Fruit fly (Drosophila melanogaster) whole organism, prepupa: ENCODE data around the gene scpr-C.

Experiments used
- CG10631 ChIP-seq: fragments of 200-800 bp; sonication (Bioruptor generic); optimal IDR thresholded peaks from 2 replicates; lab custom pipeline; 2016; ENCODE audit warnings: missing biosample characterization, missing genetic modification characterization
- CG11294 ChIP-seq: fragments of 200-800 bp; sonication (Bioruptor generic); IDR thresholded peaks from 2 replicates; pipeline ENCODE4 v1.3.6; 2022; ENCODE audit warnings: missing biosample characterization, missing genetic modification characterization
- CG11902 ChIP-seq: fragments of 200-800 bp; sonication (Bioruptor generic); optimal IDR thresholded peaks from 3 replicates; lab custom pipeline; 2016; ENCODE audit warnings: missing biosample characterization, missing genetic modification characterization
- CG15336 ChIP-seq: fragments of 200-800 bp; sonication (Bioruptor generic); IDR thresholded peaks from 2 replicates; pipeline ENCODE4 v1.3.6; 2022; ENCODE audit warnings: missing biosample characterization, missing genetic modification characterization
- CG1621 ChIP-seq: fragments of 200-800 bp; sonication (Bioruptor generic); optimal IDR thresholded peaks from 3 replicates; lab custom pipeline; 2018; ENCODE audit warnings: missing biosample characterization, mild to moderate bottlenecking, missing genetic modification characterization
- CG31627 ChIP-seq: fragments of 200-800 bp; sonication (Bioruptor generic); optimal IDR thresholded peaks from 3 replicates; lab custom pipeline; 2016; ENCODE audit warnings: missing biosample characterization, missing genetic modification characterization
- CG32006 ChIP-seq: fragments of 200-800 bp; sonication (Bioruptor generic); optimal IDR thresholded peaks from 3 replicates; lab custom pipeline; 2017; ENCODE audit warnings: missing biosample characterization, mild to moderate bottlenecking, missing genetic modification characterization
- CG3919 ChIP-seq: fragments of 200-800 bp; sonication (Bioruptor generic); optimal IDR thresholded peaks from 3 replicates; lab custom pipeline; 2016; ENCODE audit warnings: missing biosample characterization, missing genetic modification characterization
- CG4318 ChIP-seq: fragments of 200-800 bp; sonication (Bioruptor generic); optimal IDR thresholded peaks from 3 replicates; lab custom pipeline; 2017; ENCODE audit warnings: missing biosample characterization, mild to moderate bottlenecking, missing genetic modification characterization
- CG6163 ChIP-seq: fragments of 200-800 bp; sonication (Bioruptor generic); IDR thresholded peaks from 3 replicates; pipeline ENCODE4 v1.3.6; 2022; ENCODE audit warnings: missing biosample characterization, missing genetic modification characterization
- CG6276 ChIP-seq: fragments of 200-800 bp; sonication (Bioruptor generic); optimal IDR thresholded peaks from 2 replicates; lab custom pipeline; 2017; ENCODE audit warnings: missing biosample characterization, mild to moderate bottlenecking, missing genetic modification characterization
- CG6854 ChIP-seq: fragments of 200-800 bp; sonication (Bioruptor generic); optimal IDR thresholded peaks from 2 replicates; lab custom pipeline; 2017; ENCODE audit warnings: missing biosample characterization, mild to moderate bottlenecking, missing genetic modification characterization
- CG7368 ChIP-seq: fragments of 200-800 bp; sonication (Bioruptor generic); optimal IDR thresholded peaks from 3 replicates; lab custom pipeline; 2016; ENCODE audit warnings: missing biosample characterization, missing genetic modification characterization
- CG8319 ChIP-seq: fragments of 200-800 bp; sonication (Bioruptor generic); optimal IDR thresholded peaks from 3 replicates; lab custom pipeline; 2016; ENCODE audit warnings: missing biosample characterization, missing genetic modification characterization
- CG9139 ChIP-seq: fragments of 200-800 bp; sonication (Bioruptor generic); optimal IDR thresholded peaks from 3 replicates; lab custom pipeline; 2017; ENCODE audit warnings: missing biosample characterization, mild to moderate bottlenecking, missing genetic modification characterization
- Eip75B ChIP-seq: fragments of 200-800 bp; sonication (Bioruptor generic); optimal IDR thresholded peaks from 3 replicates; lab custom pipeline; 2016; ENCODE audit warnings: missing biosample characterization, missing genetic modification characterization
- Eip78C ChIP-seq: fragments of 200-800 bp; sonication (Bioruptor generic); peaks from one replicate; lab custom pipeline; 2016; ENCODE audit warnings: missing biosample characterization, missing genetic modification characterization
- Eip93F ChIP-seq: fragments of 200-800 bp; sonication (Bioruptor generic); optimal IDR thresholded peaks from 2 replicates; lab custom pipeline; 2016; ENCODE audit warnings: missing biosample characterization, mild to moderate bottlenecking, missing genetic modification characterization
- Ets96B ChIP-seq: fragments of 200-800 bp; optimal IDR thresholded peaks from 2 replicates; lab custom pipeline; 2019; ENCODE audit warnings: missing biosample characterization, mild to moderate bottlenecking, missing genetic modification characterization, moderate library complexity
- Gug ChIP-seq: fragments of 200-800 bp; sonication (Bioruptor generic); IDR thresholded peaks from 2 replicates; pipeline ENCODE4 v1.3.6; 2022; ENCODE audit warnings: missing biosample characterization, missing genetic modification characterization
- Hr38 ChIP-seq: sonication (Bioruptor generic); optimal IDR thresholded peaks from 2 replicates; lab custom pipeline; 2016; ENCODE audit warnings: missing biosample characterization, missing genetic modification characterization
- Hr39 ChIP-seq: fragments of 200-800 bp; sonication (Bioruptor generic); optimal IDR thresholded peaks from 2 replicates; lab custom pipeline; 2016; ENCODE audit warnings: missing biosample characterization, missing genetic modification characterization
- Hr4 ChIP-seq: fragments of 200-800 bp; sonication (Bioruptor generic); optimal IDR thresholded peaks from 3 replicates; lab custom pipeline; 2016; ENCODE audit warnings: missing biosample characterization, missing genetic modification characterization
- Met ChIP-seq: fragments of 200-800 bp; sonication (Bioruptor generic); optimal IDR thresholded peaks from 3 replicates; lab custom pipeline; 2016; ENCODE audit warnings: missing biosample characterization, missing genetic modification characterization
- OdsH ChIP-seq: fragments of 200-800 bp; sonication (Bioruptor generic); optimal IDR thresholded peaks from 3 replicates; lab custom pipeline; 2016; ENCODE audit warnings: missing biosample characterization, missing genetic modification characterization
- Sox102F ChIP-seq: fragments of 200-800 bp; sonication (Bioruptor generic); optimal IDR thresholded peaks from 2 replicates; lab custom pipeline; 2016; ENCODE audit warnings: missing biosample characterization, mild to moderate bottlenecking, missing genetic modification characterization
- Sox14 ChIP-seq: fragments of 200-800 bp; sonication (Bioruptor generic); optimal IDR thresholded peaks from 3 replicates; lab custom pipeline; 2016; ENCODE audit warnings: missing biosample characterization, missing genetic modification characterization
- Sox15 ChIP-seq: fragments of 200-800 bp; sonication (Bioruptor generic); optimal IDR thresholded peaks from 3 replicates; lab custom pipeline; 2016; ENCODE audit warnings: missing biosample characterization, missing genetic modification characterization
- cyc ChIP-seq: fragments of 200-800 bp; sonication (Bioruptor generic); optimal IDR thresholded peaks from 3 replicates; lab custom pipeline; 2016; ENCODE audit warnings: missing biosample characterization, missing genetic modification characterization
- dac ChIP-seq: fragments of 200-800 bp; sonication (Bioruptor generic); optimal IDR thresholded peaks from 2 replicates; lab custom pipeline; 2017; ENCODE audit warnings: missing biosample characterization, mild to moderate bottlenecking, missing genetic modification characterization
- dsx ChIP-seq: fragments of 200-800 bp; optimal IDR thresholded peaks from 3 replicates; lab custom pipeline; 2019; ENCODE audit warnings: missing biosample characterization, mild to moderate bottlenecking, missing genetic modification characterization, moderate library complexity; ENCODE audit not compliant: poor library complexity, severe bottlenecking
- eg ChIP-seq: fragments of 200-800 bp; sonication (Bioruptor generic); IDR thresholded peaks from 3 replicates; pipeline ENCODE4 v1.3.6; 2022; ENCODE audit warnings: missing biosample characterization, missing genetic modification characterization
- esn ChIP-seq: fragments of 200-800 bp; sonication (Bioruptor generic); optimal IDR thresholded peaks from 2 replicates; lab custom pipeline; 2016; ENCODE audit warnings: missing biosample characterization, mild to moderate bottlenecking, missing genetic modification characterization, moderate library complexity
- fd59A ChIP-seq: fragments of 200-800 bp; sonication (Bioruptor generic); optimal IDR thresholded peaks from 2 replicates; lab custom pipeline; 2017; ENCODE audit warnings: missing biosample characterization, mild to moderate bottlenecking, missing genetic modification characterization, missing genetic modification reagents
- fd85E ChIP-seq: fragments of 200-800 bp; sonication (Bioruptor generic); optimal IDR thresholded peaks from 3 replicates; lab custom pipeline; 2016; ENCODE audit warnings: missing biosample characterization, missing genetic modification characterization
- fkh ChIP-seq: fragments of 200-800 bp; sonication (Bioruptor generic); optimal IDR thresholded peaks from 3 replicates; lab custom pipeline; 2017; ENCODE audit warnings: missing biosample characterization, mild to moderate bottlenecking, missing genetic modification characterization, moderate library complexity
- lz ChIP-seq: fragments of 200-800 bp; sonication (Bioruptor generic); optimal IDR thresholded peaks from 3 replicates; lab custom pipeline; 2016; ENCODE audit warnings: missing biosample characterization, missing genetic modification characterization
- pdm3 ChIP-seq: fragments of 200-800 bp; sonication (Bioruptor generic); optimal IDR thresholded peaks from 3 replicates; lab custom pipeline; 2016; ENCODE audit warnings: missing biosample characterization, missing genetic modification characterization
- salr ChIP-seq, 2 experiments: fragments of 200-800 bp; sonication (Bioruptor generic); optimal IDR thresholded peaks; 3 replicates each; lab custom pipeline; 2016 to 2018; ENCODE audit warnings: missing biosample characterization in 2 of 2, missing genetic modification characterization in 2 of 2, mild to moderate bottlenecking in 1 of 2
- spab ChIP-seq: fragments of 200-800 bp; sonication (Bioruptor generic); optimal IDR thresholded peaks from 2 replicates; lab custom pipeline; 2017; ENCODE audit warnings: missing biosample characterization, mild to moderate bottlenecking, missing genetic modification characterization, missing genetic modification reagents
- ss ChIP-seq, 2 experiments: fragments of 200-800 bp; sonication (Bioruptor generic); optimal IDR thresholded peaks; 2 replicates in 1 of 2; 3 replicates in 1 of 2; lab custom pipeline; 2017 to 2018; ENCODE audit warnings: mild to moderate bottlenecking in 2 of 2, missing biosample characterization in 2 of 2, missing genetic modification characterization in 2 of 2, moderate library complexity in 1 of 2
- topi ChIP-seq: fragments of 200-800 bp; sonication (Bioruptor generic); optimal IDR thresholded peaks from 3 replicates; lab custom pipeline; 2016; ENCODE audit warnings: missing biosample characterization, missing genetic modification characterization
- vri ChIP-seq: fragments of 200-800 bp; sonication (Bioruptor generic); optimal IDR thresholded peaks from 3 replicates; lab custom pipeline; 2016; ENCODE audit warnings: missing biosample characterization, mild to moderate bottlenecking, missing genetic modification characterization

The scpr-C gene

dm6 chr3R:11216156-11216630 is 9.1 kb upstream of the scpr-C start, which contains the start of the genes RpS25 and CG4820 (continued):
- TF ChIP-seq CG10631 (no peak), ss (GFP tag; optimal IDR thresholded peaks at IDR 0.05; lab: Kevin White, UChicago) (peak; percentile 71 to 86), CG9139 (GFP tag; lab: Kevin White, UChicago) (peak; percentile 75), dac (GFP tag; lab: Kevin White, UChicago) (peak; percentile 64), Gug (GFP tag; lab: Robert Waterston, UW) (no peak), Hr39 (GFP tag; lab: Kevin White, UChicago) (peak; percentile 84), eg (GFP tag; lab: Robert Waterston, UW) (peak; percentile 82), spab (GFP tag; lab: Kevin White, UChicago) (peak; percentile 57), Met (GFP tag; lab: Kevin White, UChicago) (peak; percentile 89), CG15336 (peak; percentile 24; the same call in 1 of the 2 replicates), CG11902 (GFP tag; lab: Kevin White, UChicago) (peak; percentile 53), CG31627 (GFP tag; lab: Kevin White, UChicago) (peak; percentile 85), Sox14 (GFP tag; lab: Kevin White, UChicago) (peak; percentile 83), fkh (GFP tag; lab: Kevin White, UChicago) (peak; percentile 94), CG6854 (peak; percentile 97), lz (GFP tag; lab: Kevin White, UChicago) (peak; percentile 91), Eip93F (no peak), CG1621 (tag; lab: Kevin White, UChicago) (peak; percentile 79), Hr38 (GFP tag; lab: Kevin White, UChicago) (no peak), Ets96B (peak; percentile 41), CG6276 (GFP tag; lab: Kevin White, UChicago) (no peak), Eip75B (GFP tag; lab: Kevin White, UChicago) (peak; percentile 85), fd59A (GFP tag; lab: Kevin White, UChicago) (peak; percentile 57), Sox15 (GFP tag; lab: Kevin White, UChicago) (peak; percentile 47), CG3919 (GFP tag; lab: Kevin White, UChicago) (peak; percentile 92), fd85E (GFP tag; lab: Kevin White, UChicago) (peak; percentile 84), pdm3 (GFP tag; lab: Kevin White, UChicago) (peak; percentile 82)

- no peak for TF ChIP-seq pdm3 (GFP tag; lab: Kevin White, UChicago)
- no peak for TF ChIP-seq cyc (GFP tag; lab: Kevin White, UChicago)
- TF ChIP-seq CG6276 (GFP tag; lab: Kevin White, UChicago), result no peak
- peak; percentile 35 for TF ChIP-seq Eip78C (GFP tag; lab: Kevin White, UChicago)
- no peak for TF ChIP-seq topi (GFP tag; lab: Kevin White, UChicago)
- TF ChIP-seq CG6163 (GFP tag; lab: Robert Waterston, UW), result no peak
- no peak for TF ChIP-seq Ets96B
- TF ChIP-seq fkh (GFP tag; lab: Kevin White, UChicago), result peak; percentile 87
- TF ChIP-seq CG15336, result 0 out of 2 replicates have a peak, but pooled peaks have one; percentile 10
- TF ChIP-seq OdsH (GFP tag; lab: Kevin White, UChicago), result no peak
- TF ChIP-seq Sox14 (GFP tag; lab: Kevin White, UChicago), result peak; percentile 53
- TF ChIP-seq Hr39 (GFP tag; lab: Kevin White, UChicago), result no peak
- no peak for TF ChIP-seq CG11294
- TF ChIP-seq esn, result peak; percentile 33
- peak; percentile 97 for TF ChIP-seq vri (GFP tag; lab: Kevin White, UChicago)
- peak; percentile 2 for TF ChIP-seq Eip75B (GFP tag; lab: Kevin White, UChicago)
Observed at dm6 chr3R:11219883-11220282, 5.4 kb upstream of the scpr-C start, which contains the start of gene CG6689. CG6689 (minus strand) TSS chr3R:11220064.

dm6 chr3R:11221437-11222230 is 3.7 kb upstream of the scpr-C start, which contains the start of the genes CG6693 and RpL3:
CG6693 (minus strand) TSS chr3R:11221639.
RpL3 (plus strand) TSS chr3R:11221894.
- TF ChIP-seq CG8319 (GFP tag; lab: Kevin White, UChicago) (no peak), spab (GFP tag; lab: Kevin White, UChicago) (no peak), pdm3 (GFP tag; lab: Kevin White, UChicago) (peak; percentile 64), cyc (GFP tag; lab: Kevin White, UChicago) (peak; percentile 41), salr (GFP tag; optimal IDR thresholded peaks at IDR 0.05; lab: Kevin White, UChicago) (peak in 1 of 2 experiments; percentile 50), CG6276 (GFP tag; lab: Kevin White, UChicago) (no peak), Hr4 (GFP tag; lab: Kevin White, UChicago) (no peak), Eip93F (no peak), Eip78C (GFP tag; lab: Kevin White, UChicago) (peak; percentile 91), eg (GFP tag; lab: Robert Waterston, UW) (peak; percentile 72; the same call in 2 of the 3 replicates), ss (GFP tag; optimal IDR thresholded peaks at IDR 0.05; lab: Kevin White, UChicago) (peak; percentile 82 to 83), Hr39 (GFP tag; lab: Kevin White, UChicago) (peak; percentile 34), CG11902 (GFP tag; lab: Kevin White, UChicago) (no peak), Eip75B (GFP tag; lab: Kevin White, UChicago) (peak; percentile 83), Sox102F (peak; percentile 87), CG7368 (GFP tag; lab: Kevin White, UChicago) (peak; percentile 59), dsx (GFP tag; lab: Kevin White, UChicago) (peak; percentile 75), CG32006 (GFP tag; lab: Kevin White, UChicago) (no peak), CG4318 (GFP tag; lab: Kevin White, UChicago) (no peak)
